Fruit fly (Drosophila melanogaster): Measurements from ENCODE around the gene CG31546.

Gene CG31546

dm6 chr3R:5654692-5655181 lies 19.3 kb upstream of the CG31546 start, which contains the start of the genes elm and MED27 (continued):
- TF ChIP-seq HLH54F (GFP tag; optimal IDR thresholded peaks at IDR 0.05) (peak; percentile 94), CG15479 (GFP tag; optimal IDR thresholded peaks at IDR 0.05) (peak; percentile 22), CG12071 (GFP tag; optimal IDR thresholded peaks at IDR 0.05) (peak; percentile 15), ro (GFP tag; IDR thresholded peaks at IDR 0.05) (peak; percentile 87), ap (GFP tag; IDR thresholded peaks at IDR 0.05) (peak; percentile 83), CG6254 (GFP tag; optimal IDR thresholded peaks at IDR 0.05) (peak; percentile 53), CG16815 (GFP tag; optimal IDR thresholded peaks at IDR 0.05) (peak; percentile 94), CG1792 (GFP tag; optimal IDR thresholded peaks at IDR 0.05) (peak; percentile 73), pum (GFP tag; optimal IDR thresholded peaks at IDR 0.05) (peak; percentile 94), CG10979 (tag; optimal IDR thresholded peaks at IDR 0.05) (peak; percentile 86), BEAF-32 (GFP tag; optimal IDR thresholded peaks at IDR 0.05) (peak; percentile 99), Lhr (GFP tag; optimal IDR thresholded peaks at IDR 0.05) (peak; percentile 92), Atf-2 (GFP tag; optimal IDR thresholded peaks at IDR 0.05) (peak; percentile 92), CG3726 (GFP tag; IDR thresholded peaks at IDR 0.05) (peak; percentile 86; the same call in 2 of the 3 replicates), CG12104 (GFP tag; optimal IDR thresholded peaks at IDR 0.05) (peak; percentile 87), ara (GFP tag; IDR thresholded peaks at IDR 0.05) (peak; percentile 90), CG8290 (GFP tag; optimal IDR thresholded peaks at IDR 0.05) (peak; percentile 90), CG8290 (tag; optimal IDR thresholded peaks at IDR 0.05) (peak; percentile 64 to 70), her (GFP tag; optimal IDR thresholded peaks at IDR 0.05) (peak; percentile 73)

DNA sequence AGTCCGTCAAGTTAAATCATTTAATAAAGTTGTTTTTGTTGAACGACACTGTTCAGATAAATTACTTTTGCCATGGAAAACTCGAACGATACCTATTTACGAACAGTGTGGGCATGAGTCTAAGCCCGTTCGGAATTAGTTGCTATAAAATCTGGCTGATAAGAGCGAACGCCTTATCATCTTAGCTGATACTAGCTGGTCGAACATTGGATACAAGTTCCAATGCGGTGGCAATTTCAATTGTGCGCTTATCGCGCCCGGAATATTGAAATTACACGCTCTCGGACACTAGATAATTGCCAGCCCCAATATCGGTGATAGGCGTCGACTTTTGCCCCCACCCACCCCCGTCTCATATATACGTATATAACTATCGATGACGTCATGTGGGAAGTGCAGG lies 18.5 kb upstream of the CG31546 start:
- peak; percentile 99 for TF ChIP-seq mirr (GFP tag; optimal IDR thresholded peaks at IDR 0.05)
- TF ChIP-seq NC2α (GFP tag; optimal IDR thresholded peaks at IDR 0.05) = no peak
- TF ChIP-seq sug (tag; optimal IDR thresholded peaks at IDR 0.05) = peak; percentile 65
- no peak for TF ChIP-seq NFAT (GFP tag; IDR thresholded peaks at IDR 0.05)
- TF ChIP-seq exex (tag; optimal IDR thresholded peaks at IDR 0.05) = peak; percentile 98
- no peak for TF ChIP-seq pros (GFP tag; optimal IDR thresholded peaks at IDR 0.05)
- peak; percentile 3 for TF ChIP-seq CG8388 (GFP tag; optimal IDR thresholded peaks at IDR 0.05)
- peak; percentile 33 for TF ChIP-seq CG10543 (GFP tag; optimal IDR thresholded peaks at IDR 0.05)
- no peak for TF ChIP-seq CG14050 (GFP tag; IDR thresholded peaks at IDR 0.05)
- TF ChIP-seq hkb (optimal IDR thresholded peaks at IDR 0.05) = no peak
- peak; percentile 20 for TF ChIP-seq hkb (GFP tag; IDR thresholded peaks at IDR 0.05)
- no peak for TF ChIP-seq MTF-1 (GFP tag; optimal IDR thresholded peaks at IDR 0.05; ENCODE audit: borderline replicate concordance)
- TF ChIP-seq Dbx (GFP tag; IDR thresholded peaks at IDR 0.05) = peak; percentile 14; the same call in 1 of the 3 replicates
- TF ChIP-seq aop (GFP tag; IDR thresholded peaks at IDR 0.05) = no peak
- no peak for TF ChIP-seq Sox100B (GFP tag; optimal IDR thresholded peaks at IDR 0.05)
- no peak for TF ChIP-seq CG10267 (tag; optimal IDR thresholded peaks at IDR 0.05)
- TF ChIP-seq ato (GFP tag; IDR thresholded peaks at IDR 0.05; ENCODE audit: partially characterized antibody) = 0 out of 2 replicates have a peak, but pooled peaks have one; percentile 14
- peak; percentile 13 for TF ChIP-seq CG13296 (GFP tag; optimal IDR thresholded peaks at IDR 0.05)
- TF ChIP-seq lab (GFP tag; optimal IDR thresholded peaks at IDR 0.05) = peak; percentile 24
- TF ChIP-seq zf30C (GFP tag; optimal IDR thresholded peaks at IDR 0.05) = peak; percentile 14
- TF ChIP-seq Vsx1 (GFP tag; optimal IDR thresholded peaks at IDR 0.05) = peak; percentile 44
- peak; percentile 26; the same call in 1 of the 2 replicates for TF ChIP-seq GATAe (GFP tag; conservative IDR thresholded peaks at IDR 0.05)
- TF ChIP-seq ham (GFP tag; IDR thresholded peaks at IDR 0.05) = no peak
- TF ChIP-seq E2f2 (GFP tag; IDR thresholded peaks at IDR 0.05) = peak; percentile 9; the same call in 1 of the 2 replicates
- peak; percentile 96 for TF ChIP-seq CG34376 (GFP tag; optimal IDR thresholded peaks at IDR 0.05)
- TF ChIP-seq corto (GFP tag; optimal IDR thresholded peaks at IDR 0.05) = no peak
- TF ChIP-seq HmgZ (tag; optimal IDR thresholded peaks at IDR 0.05) = peak; percentile 19
- TF ChIP-seq CG9876 (GFP tag; optimal IDR thresholded peaks at IDR 0.05) = no peak
- TF ChIP-seq crol (GFP tag; IDR thresholded peaks at IDR 0.05) = peak; percentile 21; the same call in 1 of the 2 replicates
- peak; percentile 36 for TF ChIP-seq grn (GFP tag; optimal IDR thresholded peaks at IDR 0.05)
- peak; percentile 67 for TF ChIP-seq CG5180 (GFP tag; optimal IDR thresholded peaks at IDR 0.05)
- peak; percentile 16 for TF ChIP-seq Fer1 (GFP tag; optimal IDR thresholded peaks at IDR 0.05)
